Worm (Caenorhabditis elegans): ENCODE results near the gene his-4.

- TF ChIP-seq hnd-1 (tag; optimal IDR thresholded peaks at IDR 0.05) (no peak), flt-1 (GFP tag; IDR thresholded peaks at IDR 0.05) (no peak), hmbx-1 (tag; optimal IDR thresholded peaks at IDR 0.05) (no peak), ama-1 (optimal IDR thresholded peaks at IDR 0.05) (no peak), tbx-11 (GFP tag; IDR thresholded peaks at IDR 0.05) (no peak), scrt-1 (GFP tag; IDR thresholded peaks at IDR 0.05) (no peak), hmg-4 (GFP tag; optimal IDR thresholded peaks at IDR 0.05) (no peak), aly-1 (tag; optimal IDR thresholded peaks at IDR 0.05) (no peak), ets-7 (tag; optimal IDR thresholded peaks at IDR 0.05) (no peak), tra-4 (tag; optimal IDR thresholded peaks at IDR 0.05) (no peak), tbx-37 (GFP tag; conservative IDR thresholded peaks at IDR 0.05) (no peak), ceh-36 (tag; optimal IDR thresholded peaks at IDR 0.05) (no peak), sea-1 (GFP tag; conservative IDR thresholded peaks at IDR 0.05) (no peak), pes-1 (GFP tag; IDR thresholded peaks at IDR 0.05) (no peak)
These were observed 11.1 kb downstream of the his-4 start for ce11 chrV:16029237-16029636.
